Fruit fly (Drosophila melanogaster): ENCODE measurements around the gene CG44227.
A peak's percentile ranks its signal among the peaks of the same experiment; 100 is the strongest.

DNA sequence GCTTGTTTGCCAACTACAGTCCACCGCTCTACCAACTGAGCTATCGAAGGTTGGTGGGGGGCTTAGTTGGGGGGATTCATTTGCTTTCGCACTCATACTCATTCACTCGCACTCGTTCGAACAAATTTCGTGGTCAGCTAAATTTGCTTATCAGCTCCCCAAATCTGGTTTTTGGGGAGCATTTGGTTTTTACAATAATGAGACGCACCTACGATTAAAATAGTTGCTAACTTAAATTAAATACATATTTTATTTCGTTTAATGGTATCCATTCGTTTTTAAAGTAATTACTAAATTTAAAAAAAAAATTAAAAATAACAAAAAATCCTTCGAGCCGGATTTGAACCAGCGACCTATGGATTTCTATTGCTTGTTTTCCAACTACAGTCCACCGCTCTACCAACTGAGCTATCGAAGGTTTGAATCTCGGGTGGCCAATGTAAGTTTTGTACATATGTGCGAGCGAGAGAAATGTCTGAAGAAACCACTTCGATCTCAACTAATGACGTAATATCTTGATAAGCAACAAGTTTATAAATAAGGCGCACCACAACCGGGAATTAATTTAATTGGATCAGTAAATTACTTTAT is 42.5 kb downstream of the CG44227 start:
- TF ChIP-seq sens (GFP tag), result peak; percentile 62
- TF ChIP-seq oc (tag; optimal IDR thresholded peaks at IDR 0.05), result no peak
- TF ChIP-seq so (GFP tag; IDR thresholded peaks at IDR 0.05), result no peak
- TF ChIP-seq maf-S (GFP tag; optimal IDR thresholded peaks at IDR 0.05), result no peak
- no peak for TF ChIP-seq CG6683 (GFP tag; optimal IDR thresholded peaks at IDR 0.05)
- no peak for TF ChIP-seq tx (GFP tag; optimal IDR thresholded peaks at IDR 0.05)
- no peak for TF ChIP-seq Doc3 (GFP tag; IDR thresholded peaks at IDR 0.05; ENCODE audit: partially characterized antibody)
